Fruit fly (Drosophila melanogaster) whole organism, embryonic: ENCODE measurements around the gene CG42399.
A peak's percentile ranks its signal among the peaks of the same experiment; 100 is the strongest.

Source experiments
- Abd-B ChIP-seq: fragments of 200-800 bp; sonication (Bioruptor generic); optimal IDR thresholded peaks from 2 replicates; lab custom pipeline; 2018; ENCODE audit warnings: missing biosample characterization, mild to moderate bottlenecking, missing genetic modification characterization, moderate library complexity
- Antp ChIP-seq: fragments of 200-800 bp; sonication (Bioruptor generic); optimal IDR thresholded peaks from 3 replicates; lab custom pipeline; 2016; ENCODE audit warnings: missing biosample characterization, missing genetic modification characterization
- CG10209 ChIP-seq: fragments of 200-800 bp; sonication (Bioruptor generic); optimal IDR thresholded peaks from 3 replicates; lab custom pipeline; 2017; ENCODE audit warnings: missing biosample characterization, mild to moderate bottlenecking, missing genetic modification characterization, missing genetic modification reagents
- CG12155 ChIP-seq: fragments of 200-800 bp; sonication (Bioruptor generic); optimal IDR thresholded peaks from 3 replicates; lab custom pipeline; 2016; ENCODE audit warnings: missing biosample characterization, missing genetic modification characterization
- CG15269 ChIP-seq: fragments of 200-800 bp; sonication (Bioruptor generic); optimal IDR thresholded peaks from 2 replicates; lab custom pipeline; 2018; ENCODE audit warnings: missing biosample characterization, mild to moderate bottlenecking, missing genetic modification characterization, moderate library complexity
- CG1603 ChIP-seq: fragments of 200-800 bp; sonication (Bioruptor generic); optimal IDR thresholded peaks from 2 replicates; lab custom pipeline; 2019; ENCODE audit warnings: missing biosample characterization, mild to moderate bottlenecking, missing genetic modification characterization, moderate library complexity
- CG16813 ChIP-seq: fragments of 200-800 bp; sonication (Bioruptor generic); IDR thresholded peaks from 3 replicates; pipeline ENCODE4 v1.3.6; 2022; ENCODE audit warnings: missing biosample characterization, missing genetic modification characterization; ENCODE audit not compliant: partially characterized antibody
- CG17359 ChIP-seq: fragments of 200-800 bp; sonication (Bioruptor generic); optimal IDR thresholded peaks from 3 replicates; lab custom pipeline; 2018; ENCODE audit warnings: missing biosample characterization, mild to moderate bottlenecking, missing genetic modification characterization, moderate library complexity
- CG17568 ChIP-seq: fragments of 200-800 bp; sonication (Bioruptor generic); optimal IDR thresholded peaks from 2 replicates; lab custom pipeline; 2018; ENCODE audit warnings: missing biosample characterization, mild to moderate bottlenecking, missing genetic modification characterization, moderate library complexity
- CG32532 ChIP-seq: fragments of 200-800 bp; sonication (Bioruptor generic); IDR thresholded peaks from 2 replicates; pipeline ENCODE4 v1.3.6; 2022; ENCODE audit warnings: missing biosample characterization, missing genetic modification characterization
- CG34376 ChIP-seq: fragments of 200-800 bp; sonication (Bioruptor generic); optimal IDR thresholded peaks from 2 replicates; lab custom pipeline; 2018; ENCODE audit warnings: missing biosample characterization, mild to moderate bottlenecking, missing genetic modification characterization
- CG34422 ChIP-seq: fragments of 200-800 bp; sonication (Bioruptor generic); IDR thresholded peaks from 3 replicates; pipeline ENCODE4 v1.3.6; 2022; ENCODE audit warnings: missing biosample characterization, missing genetic modification characterization
- CG6254 ChIP-seq: fragments of 200-800 bp; sonication (Bioruptor generic); optimal IDR thresholded peaks from 3 replicates; lab custom pipeline; 2017; ENCODE audit warnings: mild to moderate bottlenecking, missing biosample characterization, missing genetic modification reagents, missing genetic modification characterization
- CG6791 ChIP-seq: fragments of 200-800 bp; sonication (Bioruptor generic); IDR thresholded peaks from 3 replicates; pipeline ENCODE4 v1.3.6; 2022; ENCODE audit warnings: missing biosample characterization, missing genetic modification characterization; ENCODE audit not compliant: partially characterized antibody
- CG7839 ChIP-seq: fragments of 200-800 bp; sonication (Bioruptor generic); optimal IDR thresholded peaks from 3 replicates; lab custom pipeline; 2018; ENCODE audit warnings: missing biosample characterization, mild to moderate bottlenecking, missing genetic modification characterization, moderate library complexity
- CG9609 ChIP-seq: fragments of 200-800 bp; sonication (Bioruptor generic); optimal IDR thresholded peaks from 3 replicates; lab custom pipeline; 2016; ENCODE audit warnings: missing biosample characterization, missing genetic modification characterization
- D19A ChIP-seq: fragments of 200-800 bp; optimal IDR thresholded peaks from 3 replicates; lab custom pipeline; 2019; ENCODE audit warnings: missing biosample characterization, mild to moderate bottlenecking, missing genetic modification characterization, moderate library complexity
- D19B ChIP-seq: fragments of 200-800 bp; sonication (Bioruptor generic); optimal IDR thresholded peaks from 2 replicates; lab custom pipeline; 2017; ENCODE audit warnings: missing biosample characterization, mild to moderate bottlenecking, missing genetic modification characterization
- Deaf1 ChIP-seq: fragments of 200-800 bp; optimal IDR thresholded peaks from 3 replicates; lab custom pipeline; 2019; ENCODE audit warnings: missing biosample characterization, mild to moderate bottlenecking, missing genetic modification characterization, moderate library complexity
- Drgx ChIP-seq: fragments of 200-800 bp; sonication (Bioruptor generic); IDR thresholded peaks from 2 replicates; pipeline ENCODE4 v1.3.6; 2022; ENCODE audit warnings: missing biosample characterization, missing genetic modification characterization
- Eip74EF ChIP-seq, 2 experiments: fragments of 200-800 bp in 1 of 2; fragments of >200 bp in 1 of 2; sonication (Bioruptor generic) in 1 of 2; optimal IDR thresholded peaks; 2 replicates each; lab custom pipeline; 2017 to 2019; ENCODE audit warnings: missing biosample characterization in 2 of 2, missing genetic modification characterization in 2 of 2, mild to moderate bottlenecking in 1 of 2, moderate library complexity in 1 of 2
- Hmr ChIP-seq: fragments of 200-800 bp; sonication (Bioruptor generic); optimal IDR thresholded peaks from 3 replicates; lab custom pipeline; 2017; ENCODE audit warnings: mild to moderate bottlenecking, missing biosample characterization, missing genetic modification reagents, missing genetic modification characterization
- Hr3 ChIP-seq: fragments of 200-800 bp; sonication (Bioruptor generic); optimal IDR thresholded peaks from 3 replicates; lab custom pipeline; 2016; ENCODE audit warnings: missing biosample characterization, missing genetic modification characterization
- Lhr ChIP-seq: fragments of 200-800 bp; sonication (Bioruptor generic); optimal IDR thresholded peaks from 3 replicates; lab custom pipeline; 2017; ENCODE audit warnings: mild to moderate bottlenecking, missing biosample characterization, missing genetic modification reagents, missing genetic modification characterization
- NC2β ChIP-seq: fragments of 200-800 bp; sonication (Bioruptor generic); optimal IDR thresholded peaks from 2 replicates; lab custom pipeline; 2016; ENCODE audit warnings: missing biosample characterization, missing genetic modification characterization
- Rfx ChIP-seq: fragments of 200-800 bp; sonication (Bioruptor generic); IDR thresholded peaks from 2 replicates; pipeline ENCODE4 v1.3.6; 2022; ENCODE audit warnings: missing biosample characterization, missing genetic modification characterization
- bbx ChIP-seq: fragments of 200-800 bp; sonication (Bioruptor generic); IDR thresholded peaks from 2 replicates; pipeline ENCODE4 v1.3.6; 2022; ENCODE audit warnings: missing biosample characterization, missing genetic modification characterization; ENCODE audit not compliant: partially characterized antibody
- bigmax ChIP-seq: fragments of 200-800 bp; sonication (Bioruptor generic); optimal IDR thresholded peaks from 2 replicates; lab custom pipeline; 2018; ENCODE audit warnings: missing biosample characterization, mild to moderate bottlenecking, missing genetic modification characterization
- cato ChIP-seq: fragments of 200-800 bp; sonication (Bioruptor generic); optimal IDR thresholded peaks from 2 replicates; lab custom pipeline; 2016; ENCODE audit warnings: missing biosample characterization, missing genetic modification characterization, borderline replicate concordance
- chinmo ChIP-seq: fragments of 200-800 bp; sonication (Bioruptor generic); IDR thresholded peaks from 4 replicates; pipeline ENCODE4 v1.3.6; 2022; ENCODE audit warnings: missing biosample characterization, missing genetic modification characterization; ENCODE audit not compliant: partially characterized antibody
- ci ChIP-seq: fragments of 200-800 bp; sonication (Bioruptor generic); IDR thresholded peaks from 3 replicates; pipeline ENCODE4 v1.3.6; 2022; ENCODE audit warnings: missing biosample characterization, missing genetic modification characterization
- cwo ChIP-seq: fragments of 200-800 bp; sonication (Bioruptor generic); optimal IDR thresholded peaks from 3 replicates; lab custom pipeline; 2017; ENCODE audit warnings: missing biosample characterization, missing genetic modification characterization, mild to moderate bottlenecking, moderate library complexity, missing genetic modification reagents
- eve ChIP-seq, 2 experiments: fragments of >200 bp; optimal IDR thresholded peaks; 2 replicates each; lab custom pipeline; 2017; ENCODE audit warnings: missing biosample characterization in 2 of 2, missing genetic modification characterization in 2 of 2
- exex ChIP-seq: fragments of 200-800 bp; sonication (Bioruptor generic); optimal IDR thresholded peaks from 4 replicates; lab custom pipeline; 2018; ENCODE audit warnings: missing biosample characterization, mild to moderate bottlenecking, missing genetic modification characterization, moderate library complexity
- gem ChIP-seq: fragments of 200-800 bp; sonication (Bioruptor generic); optimal IDR thresholded peaks from 2 replicates; lab custom pipeline; 2019; ENCODE audit warnings: missing biosample characterization, mild to moderate bottlenecking, missing genetic modification characterization, moderate library complexity
- grau ChIP-seq: fragments of 200-800 bp; optimal IDR thresholded peaks from 3 replicates; lab custom pipeline; 2019; ENCODE audit warnings: missing biosample characterization, mild to moderate bottlenecking, missing genetic modification characterization, moderate library complexity
- her ChIP-seq: fragments of 200-800 bp; sonication (Bioruptor generic); optimal IDR thresholded peaks from 2 replicates; lab custom pipeline; 2016; ENCODE audit warnings: missing biosample characterization, missing genetic modification characterization
- kah ChIP-seq: fragments of 200-800 bp; sonication (Bioruptor generic); optimal IDR thresholded peaks from 2 replicates; lab custom pipeline; 2018; ENCODE audit warnings: missing biosample characterization, mild to moderate bottlenecking, missing genetic modification characterization
- kay ChIP-seq: fragments of 200-800 bp; sonication (Bioruptor generic); optimal IDR thresholded peaks from 2 replicates; lab custom pipeline; 2016; ENCODE audit warnings: missing biosample characterization, missing genetic modification characterization
- lbe ChIP-seq: fragments of 200-800 bp; sonication (Bioruptor generic); optimal IDR thresholded peaks from 2 replicates; lab custom pipeline; 2016; ENCODE audit warnings: missing biosample characterization, mild to moderate bottlenecking, missing genetic modification characterization
- row ChIP-seq: fragments of 200-800 bp; sonication (Bioruptor generic); IDR thresholded peaks from 3 replicates; pipeline ENCODE4 v1.3.6; 2022; ENCODE audit warnings: missing biosample characterization, missing genetic modification characterization
- schlank ChIP-seq: fragments of 200-800 bp; sonication (Bioruptor generic); optimal IDR thresholded peaks from 2 replicates; lab custom pipeline; 2018; ENCODE audit warnings: missing biosample characterization, mild to moderate bottlenecking, missing genetic modification characterization
- sens ChIP-seq: fragments of 200-800 bp; sonication (Bioruptor generic); peaks from one replicate; lab custom pipeline; 2016; ENCODE audit warnings: missing biosample characterization, missing genetic modification characterization
- slou ChIP-seq: fragments of 200-800 bp; sonication (Bioruptor generic); optimal IDR thresholded peaks from 3 replicates; lab custom pipeline; 2016; ENCODE audit warnings: missing biosample characterization, missing genetic modification characterization
- so ChIP-seq: fragments of 200-800 bp; sonication (Bioruptor generic); IDR thresholded peaks from 3 replicates; pipeline ENCODE4 v1.3.6; 2022; ENCODE audit warnings: missing biosample characterization, missing genetic modification characterization

CG42399 gene

DNA sequence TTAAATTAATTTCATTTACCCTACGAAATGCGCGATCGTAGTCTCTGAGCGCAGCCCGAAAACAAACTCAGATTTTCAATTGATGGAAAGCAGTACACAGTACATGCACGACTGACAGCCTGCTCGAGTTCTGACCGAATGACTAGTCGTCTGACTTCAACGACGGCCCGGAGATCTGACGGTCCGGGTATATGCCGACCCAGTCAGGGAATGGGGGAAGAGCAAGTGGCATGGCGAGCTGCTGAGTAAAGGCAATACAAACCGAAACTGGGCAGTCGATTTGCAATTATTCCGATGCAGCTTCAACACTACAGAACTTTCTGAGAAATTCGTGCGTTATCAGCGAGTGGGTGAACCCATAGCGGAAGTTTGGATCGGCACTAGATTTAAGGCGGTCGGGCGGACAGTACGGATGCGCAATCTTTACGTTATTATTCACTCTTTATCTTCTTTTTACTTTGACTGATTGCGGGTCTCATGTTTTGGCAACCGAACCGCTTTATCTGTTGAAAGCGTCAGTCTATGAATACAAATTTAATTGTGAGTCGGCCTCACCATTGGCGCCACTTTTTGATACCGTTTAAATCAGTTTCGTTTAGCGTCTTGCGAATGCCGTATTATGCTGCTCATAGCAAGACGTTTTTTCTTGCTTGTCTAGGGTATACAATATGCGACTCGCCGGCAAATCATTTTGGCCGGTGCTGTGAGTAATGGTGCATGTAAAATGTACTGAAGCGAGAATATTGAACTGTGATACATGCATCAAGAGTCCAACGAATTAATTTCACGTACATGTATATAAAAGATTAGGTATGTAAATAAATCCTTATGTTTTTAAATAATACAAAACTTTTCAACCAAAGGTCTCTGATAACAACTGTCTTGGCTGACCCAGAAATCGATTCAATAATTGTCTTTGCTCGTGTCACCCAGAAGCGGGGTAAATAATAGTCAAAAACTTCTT is 32.3 kb downstream of the CG42399 start (continued):
- TF ChIP-seq schlank (tag; lab: Kevin White, UChicago), result no peak
- 0 out of 4 replicates have a peak, but pooled peaks have one; percentile 51 for TF ChIP-seq chinmo (GFP tag; lab: Robert Waterston, UW)
- peak in 1 of 2 experiments; percentile 66 for TF ChIP-seq eve (GFP tag; optimal IDR thresholded peaks at IDR 0.05; lab: Kevin White, UChicago)
- peak in 1 of 2 experiments; percentile 51 for TF ChIP-seq Eip74EF (GFP tag; optimal IDR thresholded peaks at IDR 0.05; lab: Kevin White, UChicago)
- TF ChIP-seq CG32532 (GFP tag; lab: Robert Waterston, UW), result peak; percentile 7; the same call in 1 of the 2 replicates
- peak; percentile 7 for TF ChIP-seq CG15269 (tag; lab: Kevin White, UChicago)
- TF ChIP-seq slou (GFP tag; lab: Kevin White, UChicago), result no peak
- no peak for TF ChIP-seq Abd-B (GFP tag; lab: Kevin White, UChicago)
- peak; percentile 12 for TF ChIP-seq CG10209 (GFP tag; lab: Kevin White, UChicago)
- TF ChIP-seq Deaf1 (tag; lab: Kevin White, UChicago), result peak; percentile 58
- peak; percentile 44 for TF ChIP-seq kay
- TF ChIP-seq Hr3, result no peak
- TF ChIP-seq cwo, result no peak
- TF ChIP-seq Antp (GFP tag; lab: Kevin White, UChicago), result peak; percentile 17
- TF ChIP-seq CG7839, result peak; percentile 19
- no peak for TF ChIP-seq cato (GFP tag; lab: Kevin White, UChicago)
- no peak for TF ChIP-seq ci (GFP tag; lab: Robert Waterston, UW)
- peak; percentile 41; the same call in 1 of the 2 replicates for TF ChIP-seq Drgx (GFP tag; lab: Robert Waterston, UW)
- TF ChIP-seq Hmr (GFP tag; lab: Kevin White, UChicago), result no peak
- TF ChIP-seq lbe (GFP tag; lab: Kevin White, UChicago), result no peak
- no peak for TF ChIP-seq kah
- TF ChIP-seq bigmax, result no peak
- no peak for TF ChIP-seq so (GFP tag; lab: Robert Waterston, UW)
- TF ChIP-seq gem (tag; lab: Kevin White, UChicago), result peak; percentile 26
- peak; percentile 81 for TF ChIP-seq CG34376 (GFP tag; lab: Kevin White, UChicago)
- TF ChIP-seq CG12155 (GFP tag; lab: Kevin White, UChicago), result no peak
- peak; percentile 75 for TF ChIP-seq row (GFP tag; lab: Robert Waterston, UW)
- TF ChIP-seq bbx (GFP tag; lab: Robert Waterston, UW), result no peak
- peak; percentile 3 for TF ChIP-seq CG1603 (tag; lab: Kevin White, UChicago)
- peak; percentile 3 for TF ChIP-seq CG6254
- peak; percentile 23 for TF ChIP-seq exex (tag; lab: Kevin White, UChicago)
- TF ChIP-seq CG34422 (GFP tag; lab: Robert Waterston, UW), result 0 out of 3 replicates have a peak, but pooled peaks have one; percentile 9
- TF ChIP-seq grau, result peak; percentile 11
- TF ChIP-seq her (GFP tag; lab: Kevin White, UChicago), result no peak
- peak; percentile 88 for TF ChIP-seq sens (GFP tag; lab: Kevin White, UChicago)
- peak; percentile 46 for TF ChIP-seq Rfx (GFP tag; lab: Robert Waterston, UW)
- TF ChIP-seq D19B (GFP tag; lab: Kevin White, UChicago), result peak; percentile 97
- no peak for TF ChIP-seq CG16813
- TF ChIP-seq CG17568 (GFP tag; lab: Kevin White, UChicago), result peak; percentile 2
- peak; percentile 14 for TF ChIP-seq CG17359 (tag; lab: Kevin White, UChicago)
- peak; percentile 90 for TF ChIP-seq D19A
- no peak for TF ChIP-seq CG9609 (GFP tag; lab: Kevin White, UChicago)
- no peak for TF ChIP-seq NC2β (GFP tag; lab: Kevin White, UChicago)
- 0 out of 3 replicates have a peak, but pooled peaks have one; percentile 21 for TF ChIP-seq CG6791 (GFP tag; lab: Robert Waterston, UW)
- no peak for TF ChIP-seq Lhr
- TF ChIP-seq, all 482 proteins: peak for 39
